Worm (Caenorhabditis elegans) whole organism, L4 larva: ENCODE results near the gene hpl-1.

ENCODE experiments used
- F10B5.3 ChIP-seq: sonication (generic microtip); optimal IDR thresholded peaks from 2 replicates; lab custom pipeline; 2016; ENCODE audit warnings: mild to moderate bottlenecking, missing genetic modification characterization, missing compliant biosample characterization
- F26F4.8 ChIP-seq: fragments of 200-800 bp; sonication (Bioruptor generic); conservative IDR thresholded peaks from 2 replicates; pipeline ENCODE4 v1.3.6; 2022; ENCODE audit warnings: missing genetic modification characterization, missing compliant biosample characterization
- F37D6.2 ChIP-seq: sonication (generic microtip); optimal IDR thresholded peaks from 2 replicates; lab custom pipeline; 2016; ENCODE audit warnings: mild to moderate bottlenecking, missing genetic modification characterization, missing compliant biosample characterization
- F44E2.7 ChIP-seq: fragments of 200-800 bp; sonication (Bioruptor generic); IDR thresholded peaks from 2 replicates; pipeline ENCODE4 v2.1.2; 2022; ENCODE audit warnings: missing genetic modification characterization, missing compliant biosample characterization
- F49E8.2 ChIP-seq: sonication (generic microtip); optimal IDR thresholded peaks from 2 replicates; lab custom pipeline; 2016; ENCODE audit warnings: missing compliant biosample characterization, mild to moderate bottlenecking, missing genetic modification characterization, borderline replicate concordance
- R02D3.7 ChIP-seq: fragments of 150-350 bp; sonication (generic microtip); optimal IDR thresholded peaks from 3 replicates; lab custom pipeline; 2014; ENCODE audit warnings: missing biosample characterization, missing genetic modification characterization
- T26A8.4 ChIP-seq: fragments of 200-800 bp; sonication (Bioruptor generic); IDR thresholded peaks from 2 replicates; pipeline ENCODE4 v1.3.6; 2022; ENCODE audit warnings: missing genetic modification characterization, missing compliant biosample characterization
- Y105C5A.15 ChIP-seq: fragments of 200-800 bp; sonication (Bioruptor generic); IDR thresholded peaks from 2 replicates; pipeline ENCODE4 v1.3.6; 2022; ENCODE audit warnings: missing genetic modification characterization, missing compliant biosample characterization
- Y5F2A.4 ChIP-seq: fragments of 200-800 bp; sonication (Bioruptor generic); optimal IDR thresholded peaks from 2 replicates; lab custom pipeline; 2018; ENCODE audit warnings: mild to moderate bottlenecking, missing genetic modification characterization, missing compliant biosample characterization
- aha-1 ChIP-seq: fragments of 150-350 bp; peaks from one replicate; lab custom pipeline; 2014; ENCODE audit warnings: missing biosample characterization, missing genetic modification characterization
- ces-1 ChIP-seq: fragments of 150-350 bp; sonication (generic microtip); optimal IDR thresholded peaks from 4 replicates; lab custom pipeline; 2014; ENCODE audit warnings: missing biosample characterization, missing genetic modification reagents, missing genetic modification characterization
- daf-16 ChIP-seq, 3 experiments: sonication (generic microtip); optimal IDR thresholded peaks; 2 replicates each; lab custom pipeline; 2016 to 2017; ENCODE audit warnings: missing genetic modification characterization in 3 of 3, missing genetic modification reagents in 3 of 3, mild to moderate bottlenecking in 2 of 3, missing compliant biosample characterization in 2 of 3, missing biosample characterization in 1 of 3, moderate library complexity in 1 of 3
- daf-8 ChIP-seq: fragments of 200-800 bp; sonication (Bioruptor generic); IDR thresholded peaks from 2 replicates; pipeline ENCODE4 v1.3.6; 2022; ENCODE audit warnings: missing genetic modification characterization, missing compliant biosample characterization
- dmd-9 ChIP-seq: fragments of 200-800 bp; sonication (Bioruptor generic); IDR thresholded peaks from 2 replicates; pipeline ENCODE4 v1.3.6; 2022; ENCODE audit warnings: missing genetic modification reagents, missing genetic modification characterization, missing compliant biosample characterization
- duxl-1 ChIP-seq: sonication (generic microtip); optimal IDR thresholded peaks from 2 replicates; lab custom pipeline; 2016; ENCODE audit warnings: mild to moderate bottlenecking, missing genetic modification characterization, moderate library complexity, missing compliant biosample characterization; ENCODE audit not compliant: poor library complexity
- fos-1 ChIP-seq: fragments of 150-350 bp; optimal IDR thresholded peaks from 2 replicates; lab custom pipeline; 2014; ENCODE audit warnings: missing biosample characterization, missing genetic modification characterization
- gei-8 ChIP-seq: fragments of 200-800 bp; sonication (Bioruptor generic); optimal IDR thresholded peaks from 2 replicates; lab custom pipeline; 2018; ENCODE audit warnings: mild to moderate bottlenecking, missing genetic modification characterization, missing compliant biosample characterization
- hif-1 ChIP-seq, 2 experiments: sonication (generic microtip); optimal IDR thresholded peaks; 2 replicates each; lab custom pipeline; 2016 to 2017; ENCODE audit warnings: missing compliant biosample characterization in 2 of 2, missing genetic modification characterization in 2 of 2, missing genetic modification reagents in 2 of 2, missing genotype in 2 of 2, mild to moderate bottlenecking in 1 of 2
- hlh-11 ChIP-seq: fragments of 200-800 bp; sonication (Bioruptor generic); optimal IDR thresholded peaks from 2 replicates; lab custom pipeline; 2018; ENCODE audit warnings: mild to moderate bottlenecking, missing genetic modification characterization, missing compliant biosample characterization
- hlh-30 ChIP-seq: sonication (generic microtip); optimal IDR thresholded peaks from 2 replicates; lab custom pipeline; 2017; ENCODE audit warnings: antibody characterized with exemption, mild to moderate bottlenecking, missing genetic modification characterization, missing compliant biosample characterization; ENCODE audit not compliant: insufficient read depth
- jun-1 ChIP-seq: fragments of 150-350 bp; optimal IDR thresholded peaks from 2 replicates; lab custom pipeline; 2014; ENCODE audit warnings: missing biosample characterization, missing genetic modification reagents, missing genetic modification characterization
- lin-13 ChIP-seq: fragments of 150-350 bp; optimal IDR thresholded peaks from 2 replicates; lab custom pipeline; 2014; ENCODE audit warnings: missing biosample characterization, missing genetic modification reagents, missing genetic modification characterization
- lin-15B ChIP-seq: fragments of 150-350 bp; sonication (generic microtip); optimal IDR thresholded peaks from 3 replicates; lab custom pipeline; 2014; ENCODE audit warnings: missing biosample characterization, missing genetic modification characterization
- lin-29 ChIP-seq: fragments of 200-800 bp; sonication (Bioruptor generic); IDR thresholded peaks from 2 replicates; pipeline ENCODE4 v1.3.6; 2022; ENCODE audit warnings: missing genetic modification reagents, missing genetic modification characterization, missing compliant biosample characterization
- lir-3 ChIP-seq: sonication (generic microtip); optimal IDR thresholded peaks from 2 replicates; lab custom pipeline; 2016; ENCODE audit warnings: mild to moderate bottlenecking, missing genetic modification characterization, missing compliant biosample characterization
- madf-5 ChIP-seq, 2 experiments: fragments of 200-800 bp; sonication (Bioruptor generic); IDR thresholded peaks; 2 replicates each; pipeline ENCODE4 v1.3.6; 2022; ENCODE audit warnings: missing compliant biosample characterization in 2 of 2, missing genetic modification characterization in 2 of 2
- madf-9 ChIP-seq: fragments of 200-800 bp; sonication (Bioruptor generic); conservative IDR thresholded peaks from 2 replicates; pipeline ENCODE4 v1.3.6; 2022; ENCODE audit warnings: missing genetic modification reagents, missing genetic modification characterization, missing compliant biosample characterization
- mdl-1 ChIP-seq, 2 experiments: fragments of 150-350 bp in 1 of 2; sonication (generic microtip) in 1 of 2; optimal IDR thresholded peaks; 2 replicates each; lab custom pipeline; 2014 to 2017; ENCODE audit warnings: missing biosample characterization in 2 of 2, missing genetic modification characterization in 2 of 2
- nhr-10 ChIP-seq: fragments of 150-350 bp; optimal IDR thresholded peaks from 2 replicates; lab custom pipeline; 2014; ENCODE audit warnings: missing biosample characterization, missing genetic modification characterization
- nhr-102 ChIP-seq: sonication (generic microtip); optimal IDR thresholded peaks from 2 replicates; lab custom pipeline; 2016; ENCODE audit warnings: mild to moderate bottlenecking, missing genetic modification characterization, moderate library complexity, missing compliant biosample characterization
- nhr-11 ChIP-seq: fragments of 150-350 bp; optimal IDR thresholded peaks from 2 replicates; lab custom pipeline; 2014; ENCODE audit warnings: missing biosample characterization, missing genetic modification characterization
- nhr-237 ChIP-seq: sonication (generic microtip); optimal IDR thresholded peaks from 2 replicates; lab custom pipeline; 2017; ENCODE audit warnings: missing biosample characterization, missing genetic modification characterization
- nhr-28 ChIP-seq: fragments of 150-350 bp; optimal IDR thresholded peaks from 2 replicates; lab custom pipeline; 2014; ENCODE audit warnings: missing biosample characterization, missing genetic modification characterization
- nhr-42 ChIP-seq: fragments of 200-800 bp; sonication (Bioruptor generic); IDR thresholded peaks from 2 replicates; pipeline ENCODE4 v1.3.6; 2022; ENCODE audit warnings: missing genetic modification characterization, missing compliant biosample characterization
- nhr-77 ChIP-seq: fragments of 150-350 bp; optimal IDR thresholded peaks from 2 replicates; lab custom pipeline; 2014; ENCODE audit warnings: missing biosample characterization, missing genetic modification characterization
- pha-4 ChIP-seq, 2 experiments: fragments of 150-350 bp in 1 of 2; fragments of 200-800 bp in 1 of 2; sonication (Bioruptor generic) in 1 of 2; IDR thresholded peaks in 1 of 2; optimal IDR thresholded peaks in 1 of 2; 2 replicates each; pipeline versions ENCODE4 v1.3.6 to Lab custom; 2014 to 2022; ENCODE audit warnings: missing genetic modification characterization in 2 of 2, missing genetic modification reagents in 2 of 2, missing biosample characterization in 1 of 2, missing compliant biosample characterization in 1 of 2
- php-3 ChIP-seq: fragments of 200-800 bp; sonication (Bioruptor generic); IDR thresholded peaks from 2 replicates; pipeline ENCODE4 v1.3.6; 2022; ENCODE audit warnings: missing genetic modification reagents, missing genetic modification characterization, missing compliant biosample characterization
- pqm-1 ChIP-seq: sonication (generic microtip); optimal IDR thresholded peaks from 2 replicates; lab custom pipeline; 2017; ENCODE audit warnings: missing biosample characterization, missing genetic modification characterization
- rbr-2 ChIP-seq: sonication (generic microtip); optimal IDR thresholded peaks from 2 replicates; lab custom pipeline; 2016; ENCODE audit warnings: missing genotype, missing genetic modification characterization, missing compliant biosample characterization
- saeg-2 ChIP-seq: fragments of 200-800 bp; sonication (Bioruptor generic); IDR thresholded peaks from 2 replicates; pipeline ENCODE4 v1.3.6; 2022; ENCODE audit warnings: missing genetic modification reagents, missing genetic modification characterization, missing compliant biosample characterization
- tag-97 ChIP-seq: fragments of 200-800 bp; sonication (Bioruptor generic); IDR thresholded peaks from 2 replicates; pipeline ENCODE4 v1.3.6; 2022; ENCODE audit warnings: missing genetic modification characterization, missing compliant biosample characterization
- tra-1 ChIP-seq: fragments of 200-800 bp; sonication (Bioruptor generic); IDR thresholded peaks from 2 replicates; pipeline ENCODE4 v1.3.6; 2022; ENCODE audit warnings: missing genetic modification reagents, missing genetic modification characterization, missing compliant biosample characterization
- unc-62 ChIP-seq, 3 experiments: fragments of 150-350 bp in 1 of 3; sonication (generic microtip); optimal IDR thresholded peaks in 2 of 3; peaks in 1 of 3; 1 replicate in 1 of 3; 2 replicates in 2 of 3; lab custom pipeline; 2014 to 2017; ENCODE audit warnings: missing biosample characterization in 3 of 3, missing genetic modification characterization in 3 of 3, missing genetic modification reagents in 3 of 3, missing genotype in 1 of 3
- zag-1 ChIP-seq: fragments of 150-350 bp; optimal IDR thresholded peaks from 2 replicates; lab custom pipeline; 2014; ENCODE audit warnings: missing biosample characterization, missing genetic modification characterization
- zfp-2 ChIP-seq: sonication (generic microtip); optimal IDR thresholded peaks from 2 replicates; lab custom pipeline; 2016; ENCODE audit warnings: mild to moderate bottlenecking, missing genetic modification characterization, missing compliant biosample characterization
- zfp-3 ChIP-seq: fragments of 200-800 bp; sonication (Bioruptor generic); conservative IDR thresholded peaks from 2 replicates; pipeline ENCODE4 v1.3.6; 2022; ENCODE audit warnings: missing genetic modification reagents, missing genetic modification characterization, missing compliant biosample characterization
- zip-11 ChIP-seq: fragments of 200-800 bp; sonication (Bioruptor generic); IDR thresholded peaks from 2 replicates; pipeline ENCODE4 v1.3.6; 2022; ENCODE audit warnings: missing genetic modification characterization, missing compliant biosample characterization

hpl-1 gene

DNA sequence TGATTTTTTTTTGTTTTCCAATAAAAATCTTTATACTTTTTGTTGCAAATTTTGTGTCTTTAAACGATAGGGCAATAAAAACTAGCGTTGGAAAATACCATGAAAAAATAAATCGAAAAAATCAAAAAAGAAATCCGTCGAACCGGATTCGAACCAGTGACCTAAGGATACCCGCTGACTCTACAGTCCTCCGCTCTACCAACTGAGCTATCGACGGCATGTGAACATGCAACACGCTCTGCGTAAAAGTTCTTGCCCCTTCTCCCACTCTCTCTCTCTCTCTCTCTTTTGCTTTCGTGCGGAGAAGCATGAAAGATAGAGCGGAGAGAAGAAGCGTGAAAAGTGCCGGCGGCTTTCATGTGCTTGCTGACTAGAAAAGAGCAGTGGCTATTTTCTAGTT is 19.4 kb downstream of the hpl-1 start (continued):
- TF ChIP-seq nhr-77 (tag; lab: Kevin White, UChicago): peak; percentile 22
- peak; percentile 65; the same call in 1 of the 2 replicates for TF ChIP-seq zfp-3 (GFP tag; lab: Robert Waterston, UW)
- peak; percentile 64 for TF ChIP-seq rbr-2
- TF ChIP-seq Y105C5A.15: peak; percentile 62; the same call in 1 of the 2 replicates
- peak; percentile 32 for TF ChIP-seq jun-1 (tag; lab: Kevin White, UChicago)
- peak; percentile 67; the same call in 1 of the 2 replicates for TF ChIP-seq tra-1 (GFP tag; lab: Robert Waterston, UW)
- TF ChIP-seq lin-15B (tag; lab: Kevin White, UChicago): no peak
- TF ChIP-seq zfp-2: no peak
- peak; percentile 70 for TF ChIP-seq hlh-30 (tag; lab: Kevin White, UChicago)
- peak; percentile 59 to 81 for TF ChIP-seq daf-16 (GFP tag; optimal IDR thresholded peaks at IDR 0.05; lab: Kevin White, UChicago)
- peak; percentile 44 for TF ChIP-seq daf-16 (tag; optimal IDR thresholded peaks at IDR 0.05; lab: Kevin White, UChicago)
- TF ChIP-seq madf-9 (GFP tag; lab: Robert Waterston, UW): peak; percentile 90
- TF ChIP-seq F37D6.2 (tag; lab: Kevin White, UChicago): peak; percentile 59
- peak in 1 of 2 experiments; percentile 78 for TF ChIP-seq unc-62 (GFP tag; optimal IDR thresholded peaks at IDR 0.05 in 1 of 2; lab: Kevin White, UChicago)
- TF ChIP-seq unc-62 (tag; optimal IDR thresholded peaks at IDR 0.05; lab: Kevin White, UChicago): no peak
- peak; percentile 61 for TF ChIP-seq duxl-1 (tag; lab: Kevin White, UChicago)
- peak; percentile 62 for TF ChIP-seq gei-8 (GFP tag; lab: Kevin White, UChicago)
- peak; percentile 98 for TF ChIP-seq aha-1
- TF ChIP-seq F44E2.7 (GFP tag; lab: Robert Waterston, UW): peak; percentile 91
- TF ChIP-seq nhr-42 (GFP tag; lab: Robert Waterston, UW): 0 out of 2 replicates have a peak, but pooled peaks have one; percentile 71
- TF ChIP-seq F26F4.8: peak; percentile 94
- no peak for TF ChIP-seq ces-1 (GFP tag; lab: Kevin White, UChicago)
- peak; percentile 22 to 72 for TF ChIP-seq mdl-1 (tag; optimal IDR thresholded peaks at IDR 0.05; lab: Kevin White, UChicago)
- TF ChIP-seq nhr-237 (tag; lab: Kevin White, UChicago): no peak
- peak; percentile 33 to 51 for TF ChIP-seq hif-1 (tag; optimal IDR thresholded peaks at IDR 0.05; lab: Kevin White, UChicago)
- no peak for TF ChIP-seq pqm-1 (tag; lab: Kevin White, UChicago)
- TF ChIP-seq php-3 (GFP tag; lab: Robert Waterston, UW): peak; percentile 76
- no peak for TF ChIP-seq nhr-10
- peak; percentile 46 for TF ChIP-seq nhr-28
- no peak for TF ChIP-seq nhr-11 (tag; lab: Kevin White, UChicago)
- peak; percentile 70 for TF ChIP-seq nhr-102 (tag; lab: Kevin White, UChicago)
- TF ChIP-seq zip-11 (GFP tag; lab: Robert Waterston, UW): peak; percentile 65; the same call in 1 of the 2 replicates
- peak; percentile 70 for TF ChIP-seq lir-3 (tag; lab: Kevin White, UChicago)
- TF ChIP-seq lin-29 (GFP tag; lab: Robert Waterston, UW): peak; percentile 74; the same call in 1 of the 2 replicates
- TF ChIP-seq madf-5 (GFP tag; IDR thresholded peaks at IDR 0.05; lab: Robert Waterston, UW): peak; percentile 54 to 81; a peak in 2 of 4 replicates
- 0 out of 2 replicates have a peak, but pooled peaks have one; percentile 58 for TF ChIP-seq daf-8
- no peak for TF ChIP-seq zag-1 (tag; lab: Kevin White, UChicago)
- peak; percentile 53 for TF ChIP-seq F10B5.3 (tag; lab: Kevin White, UChicago)
- TF ChIP-seq dmd-9 (GFP tag; lab: Robert Waterston, UW): peak; percentile 77; the same call in 1 of the 2 replicates
- peak; percentile 39 for TF ChIP-seq F49E8.2 (tag; lab: Kevin White, UChicago)
- TF ChIP-seq lin-13 (GFP tag; lab: Kevin White, UChicago): peak; percentile 55
- no peak; the same call in 1 of the 2 replicates for TF ChIP-seq T26A8.4
- peak; percentile 41 for TF ChIP-seq hlh-11
- TF ChIP-seq saeg-2 (GFP tag; lab: Robert Waterston, UW): peak; percentile 77
- no peak for TF ChIP-seq tag-97
- TF ChIP-seq Y5F2A.4: no peak
- TF ChIP-seq fos-1: no peak
- TF ChIP-seq pha-4 (GFP tag; IDR thresholded peaks at IDR 0.05; lab: Robert Waterston, UW): peak; percentile 89
- no peak for TF ChIP-seq pha-4 (tag; optimal IDR thresholded peaks at IDR 0.05; lab: Kevin White, UChicago)
- no peak for TF ChIP-seq R02D3.7
- TF ChIP-seq, all 104 proteins: peak for 66
